Worm (Caenorhabditis elegans): ENCODE data around the gene nlp-101.

Gene nlp-101

ce11 chrX:7838582-7838981 is at the start of gene nlp-101:
nlp-101 (plus strand) TSS chrX:7838882.
- no peak for TF ChIP-seq ceh-82 (tag; optimal IDR thresholded peaks at IDR 0.05)
- TF ChIP-seq nhr-237 (tag; optimal IDR thresholded peaks at IDR 0.05) = no peak
- TF ChIP-seq pha-4 (tag; optimal IDR thresholded peaks at IDR 0.05) = no peak
- TF ChIP-seq ZK546.5 (tag; optimal IDR thresholded peaks at IDR 0.05) = no peak
- no peak for TF ChIP-seq nhr-12 (tag; optimal IDR thresholded peaks at IDR 0.05)
- no peak for TF ChIP-seq ztf-11 (tag; optimal IDR thresholded peaks at IDR 0.05)
- no peak for TF ChIP-seq fos-1 (tag; optimal IDR thresholded peaks at IDR 0.05)
- TF ChIP-seq lsy-12 (tag; optimal IDR thresholded peaks at IDR 0.05) = no peak
- TF ChIP-seq fkh-2 (tag; optimal IDR thresholded peaks at IDR 0.05) = no peak
- no peak for TF ChIP-seq nhr-23 (tag; optimal IDR thresholded peaks at IDR 0.05)
- TF ChIP-seq lin-39 (tag; optimal IDR thresholded peaks at IDR 0.05) = no peak
- no peak for TF ChIP-seq nhr-43 (tag; optimal IDR thresholded peaks at IDR 0.05; ENCODE audit: poor library complexity, severe bottlenecking)
- no peak for TF ChIP-seq pqm-1 (tag; optimal IDR thresholded peaks at IDR 0.05)
- TF ChIP-seq tbx-2 (tag; optimal IDR thresholded peaks at IDR 0.05) = no peak
- no peak for TF ChIP-seq ceh-16 (tag; optimal IDR thresholded peaks at IDR 0.05)
- TF ChIP-seq mml-1 (tag; optimal IDR thresholded peaks at IDR 0.05) = no peak
- TF ChIP-seq nhr-77 (tag; optimal IDR thresholded peaks at IDR 0.05) = no peak

ce11 chrX:7791802-7792201 is 46.9 kb upstream of the nlp-101 start:
- TF ChIP-seq jun-1 (tag; optimal IDR thresholded peaks at IDR 0.05) (peak; percentile 57), daf-12 (tag; optimal IDR thresholded peaks at IDR 0.05) (no peak), lin-39 (tag; optimal IDR thresholded peaks at IDR 0.05) (peak; percentile 38), fos-1 (tag; optimal IDR thresholded peaks at IDR 0.05) (peak; percentile 76), nhr-76 (tag; optimal IDR thresholded peaks at IDR 0.05) (no peak), nhr-11 (tag; optimal IDR thresholded peaks at IDR 0.05) (peak; percentile 74), hmg-11 (tag; optimal IDR thresholded peaks at IDR 0.05) (peak; percentile 11), ceh-9 (tag; optimal IDR thresholded peaks at IDR 0.05) (no peak), ama-1 (optimal IDR thresholded peaks at IDR 0.05) (no peak), lin-15B (tag; optimal IDR thresholded peaks at IDR 0.05) (peak; percentile 3), snpc-4 (tag; optimal IDR thresholded peaks at IDR 0.05) (peak; percentile 37), nfya-1 (tag; optimal IDR thresholded peaks at IDR 0.05; ENCODE audit: insufficient read depth) (peak; percentile 72), unc-39 (tag; optimal IDR thresholded peaks at IDR 0.05) (no peak)

ce11 chrX:7793377-7794041 is 45.2 kb upstream of the nlp-101 start, which contains the start of gene ZK154.6:
ZK154.6 (minus strand) TSS chrX:7793563.
- TF ChIP-seq ceh-28 (tag; optimal IDR thresholded peaks at IDR 0.05) (peak; percentile 91), jun-1 (tag; optimal IDR thresholded peaks at IDR 0.05) (no peak), lin-15B (tag; optimal IDR thresholded peaks at IDR 0.05) (no peak), nhr-77 (tag; optimal IDR thresholded peaks at IDR 0.05) (no peak), pha-4 (tag; optimal IDR thresholded peaks at IDR 0.05) (peak; percentile 18), fkh-2 (tag; optimal IDR thresholded peaks at IDR 0.05) (no peak), unc-62 (GFP tag; optimal IDR thresholded peaks at IDR 0.05) (no peak), lin-39 (tag; optimal IDR thresholded peaks at IDR 0.05) (peak; percentile 14), mdl-1 (tag; optimal IDR thresholded peaks at IDR 0.05) (peak; percentile 60), elt-3 (tag; optimal IDR thresholded peaks at IDR 0.05) (no peak), nhr-23 (tag; optimal IDR thresholded peaks at IDR 0.05) (peak; percentile 21), nhr-25 (tag; optimal IDR thresholded peaks at IDR 0.05) (peak; percentile 55), nfya-1 (tag; optimal IDR thresholded peaks at IDR 0.05; ENCODE audit: insufficient read depth) (peak; percentile 46)

ce11 chrX:7794306-7794743 is 44.4 kb upstream of the nlp-101 start:
- TF ChIP-seq sea-2 (GFP tag; optimal IDR thresholded peaks at IDR 0.05) (no peak), pqm-1 (tag; optimal IDR thresholded peaks at IDR 0.05) (peak; percentile 31), nhr-43 (tag; optimal IDR thresholded peaks at IDR 0.05; ENCODE audit: poor library complexity, severe bottlenecking) (peak; percentile 89), elt-3 (tag; optimal IDR thresholded peaks at IDR 0.05) (peak in 1 of 3 experiments; percentile 42), mml-1 (tag; optimal IDR thresholded peaks at IDR 0.05) (no peak), ama-1 (optimal IDR thresholded peaks at IDR 0.05) (no peak), elt-2 (tag; optimal IDR thresholded peaks at IDR 0.05) (peak; percentile 35), ceh-9 (tag; optimal IDR thresholded peaks at IDR 0.05) (no peak), lsy-12 (tag; optimal IDR thresholded peaks at IDR 0.05) (peak; percentile 69), zag-1 (tag; optimal IDR thresholded peaks at IDR 0.05) (no peak), ceh-28 (tag; optimal IDR thresholded peaks at IDR 0.05) (no peak), nhr-25 (tag; optimal IDR thresholded peaks at IDR 0.05) (peak; percentile 43), fos-1 (tag; optimal IDR thresholded peaks at IDR 0.05) (no peak), ceh-16 (tag; optimal IDR thresholded peaks at IDR 0.05) (no peak), R02D3.7 (tag; optimal IDR thresholded peaks at IDR 0.05) (no peak), lin-39 (tag; optimal IDR thresholded peaks at IDR 0.05) (peak; percentile 26), skn-1 (tag; optimal IDR thresholded peaks at IDR 0.05) (no peak), eor-1 (tag; optimal IDR thresholded peaks at IDR 0.05) (no peak), nhr-23 (tag; optimal IDR thresholded peaks at IDR 0.05) (peak; percentile 60), ZK546.5 (tag; optimal IDR thresholded peaks at IDR 0.05) (no peak), tbx-2 (tag; optimal IDR thresholded peaks at IDR 0.05) (peak; percentile 45), nhr-67 (tag; optimal IDR thresholded peaks at IDR 0.05) (no peak), ztf-11 (tag; optimal IDR thresholded peaks at IDR 0.05) (no peak), lin-15B (tag; optimal IDR thresholded peaks at IDR 0.05) (peak; percentile 10), fkh-10 (GFP tag; optimal IDR thresholded peaks at IDR 0.05) (no peak), mdl-1 (tag; optimal IDR thresholded peaks at IDR 0.05) (no peak), egl-27 (tag; optimal IDR thresholded peaks at IDR 0.05) (peak; percentile 17), hmg-11 (tag; optimal IDR thresholded peaks at IDR 0.05) (no peak), unc-39 (tag; optimal IDR thresholded peaks at IDR 0.05) (no peak), egl-5 (tag; optimal IDR thresholded peaks at IDR 0.05) (no peak), nfya-1 (tag; optimal IDR thresholded peaks at IDR 0.05; ENCODE audit: insufficient read depth) (peak; percentile 48)
